Worm (Caenorhabditis elegans): ENCODE results near the gene lron-3.

DNA sequence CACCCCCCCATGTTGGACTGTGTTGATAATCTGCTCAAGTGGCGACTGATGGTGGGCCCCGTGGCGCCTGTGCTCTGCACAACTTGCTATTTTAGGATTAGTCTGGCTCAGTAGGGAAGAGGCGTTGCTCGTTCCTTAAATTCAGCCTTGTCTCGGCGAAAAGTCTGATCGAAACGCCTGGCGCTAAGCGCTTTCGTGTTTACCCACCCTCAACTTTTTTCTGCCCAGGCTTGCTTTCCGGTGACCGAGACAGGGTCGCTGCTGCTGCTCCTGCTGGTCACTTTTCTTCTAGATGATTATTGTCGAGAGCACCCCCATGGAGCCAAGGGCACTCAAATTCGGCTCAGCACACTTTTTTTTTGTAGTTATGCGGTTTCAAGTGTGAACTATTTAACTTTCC is 43.2 kb downstream of the lron-3 start:
- no peak for TF ChIP-seq unc-62 (GFP tag; optimal IDR thresholded peaks at IDR 0.05)
- TF ChIP-seq M03D4.4 (tag; optimal IDR thresholded peaks at IDR 0.05): no peak
- no peak for TF ChIP-seq lin-13 (tag; optimal IDR thresholded peaks at IDR 0.05)

Measured in whole organism, mixed stage, embryonic.